Fruit fly (Drosophila melanogaster): ENCODE data around the gene RanBP3.
A peak's percentile ranks its signal among the peaks of the same experiment; 100 is the strongest.

The RanBP3 gene

DNA sequence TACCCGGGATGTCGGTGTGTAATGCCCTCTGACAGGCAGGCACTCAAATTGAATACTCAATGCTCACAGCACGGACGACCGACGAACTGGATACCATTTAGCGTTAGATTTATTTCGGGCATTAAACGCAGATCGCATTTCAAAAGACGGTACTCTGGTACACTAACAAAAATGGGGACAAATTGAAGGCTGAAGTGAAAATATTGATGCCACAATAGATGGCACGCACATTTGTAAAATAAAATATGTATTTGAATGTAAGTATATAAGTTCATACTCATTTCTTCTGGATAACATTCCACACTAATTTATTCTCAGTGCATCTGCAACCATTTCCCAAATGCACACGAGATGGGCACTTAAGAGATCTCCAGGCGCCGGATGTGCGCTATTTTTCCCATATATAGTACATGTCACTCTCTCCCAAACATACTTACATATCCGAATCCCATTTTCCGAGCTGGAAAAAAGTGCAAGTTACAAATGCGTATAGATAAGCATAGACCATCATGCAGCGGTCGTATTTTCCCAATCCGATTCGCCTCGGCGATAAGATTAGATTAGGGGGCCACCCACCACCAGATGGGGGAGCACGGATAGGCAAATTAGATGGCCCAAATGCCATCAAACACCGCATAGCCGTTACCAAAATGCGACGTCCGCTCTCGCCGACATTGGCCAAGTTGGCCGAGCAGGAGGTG is 43.0 kb downstream of the RanBP3 start, which contains the start of gene CG10301 (continued):
- TF ChIP-seq bab2 (GFP tag; optimal IDR thresholded peaks at IDR 0.05) (peak; percentile 34), Six4 (GFP tag; optimal IDR thresholded peaks at IDR 0.05) (peak; percentile 73), Xrp1 (GFP tag; IDR thresholded peaks at IDR 0.05) (peak; percentile 85), CG5245 (GFP tag; optimal IDR thresholded peaks at IDR 0.05) (peak; percentile 47), CG12155 (GFP tag; optimal IDR thresholded peaks at IDR 0.05) (no peak), tio (GFP tag; optimal IDR thresholded peaks at IDR 0.05) (peak; percentile 52), so (GFP tag; IDR thresholded peaks at IDR 0.05) (peak; percentile 41; the same call in 1 of the 3 replicates), CG11695 (GFP tag; IDR thresholded peaks at IDR 0.05) (peak; percentile 50; the same call in 1 of the 3 replicates), klu (GFP tag; IDR thresholded peaks at IDR 0.05) (no peak), sisA (GFP tag; IDR thresholded peaks at IDR 0.05) (peak; percentile 69), Dref (GFP tag; IDR thresholded peaks at IDR 0.05) (no peak), NC2α (GFP tag; optimal IDR thresholded peaks at IDR 0.05) (peak; percentile 9), Eip74EF (GFP tag; optimal IDR thresholded peaks at IDR 0.05) (peak in 1 of 2 experiments; percentile 20), Doc3 (GFP tag; IDR thresholded peaks at IDR 0.05; ENCODE audit: partially characterized antibody) (no peak), E2f1 (GFP tag; IDR thresholded peaks at IDR 0.05) (peak; percentile 60), CG18476 (GFP tag; optimal IDR thresholded peaks at IDR 0.05) (peak; percentile 32), zf30C (GFP tag; optimal IDR thresholded peaks at IDR 0.05) (peak; percentile 81), CG3281 (GFP tag; optimal IDR thresholded peaks at IDR 0.05) (no peak), CG8359 (GFP tag; optimal IDR thresholded peaks at IDR 0.05; ENCODE audit: borderline replicate concordance) (peak; percentile 14), CG14667 (GFP tag; IDR thresholded peaks at IDR 0.05) (peak; percentile 56), CG33557 (GFP tag; optimal IDR thresholded peaks at IDR 0.05) (peak; percentile 61), gsb-n (tag; optimal IDR thresholded peaks at IDR 0.05) (peak; percentile 48), CG10209 (GFP tag; optimal IDR thresholded peaks at IDR 0.05) (peak; percentile 67), Oli (tag; optimal IDR thresholded peaks at IDR 0.05) (peak; percentile 65), wek (GFP tag; optimal IDR thresholded peaks at IDR 0.05) (peak; percentile 10), ind (GFP tag; optimal IDR thresholded peaks at IDR 0.05) (peak; percentile 20), gt (GFP tag; IDR thresholded peaks at IDR 0.05) (0 out of 2 replicates have a peak, but pooled peaks have one; percentile 31), Dip2 (GFP tag; IDR thresholded peaks at IDR 0.05) (no peak), CG14710 (tag; optimal IDR thresholded peaks at IDR 0.05) (peak; percentile 78), Spps (tag; optimal IDR thresholded peaks at IDR 0.05) (peak; percentile 28), kah (GFP tag; optimal IDR thresholded peaks at IDR 0.05) (peak; percentile 34), CG10959 (GFP tag; IDR thresholded peaks at IDR 0.05) (peak; percentile 76), CG4820 (GFP tag; optimal IDR thresholded peaks at IDR 0.05) (peak; percentile 67), Sin3A (optimal IDR thresholded peaks at IDR 0.05) (no peak), tap (tag; optimal IDR thresholded peaks at IDR 0.05) (peak; percentile 0), Lhr (GFP tag; optimal IDR thresholded peaks at IDR 0.05) (peak; percentile 40), CG13287 (GFP tag; IDR thresholded peaks at IDR 0.05; ENCODE audit: partially characterized antibody) (no peak), Sox100B (GFP tag; optimal IDR thresholded peaks at IDR 0.05) (peak; percentile 50), HHEX (GFP tag; optimal IDR thresholded peaks at IDR 0.05) (peak; percentile 12), slp2 (GFP tag; optimal IDR thresholded peaks at IDR 0.05) (peak; percentile 1), gfzf (GFP tag; optimal IDR thresholded peaks at IDR 0.05) (no peak), az2 (GFP tag; optimal IDR thresholded peaks at IDR 0.05) (peak; percentile 64), CG7928 (GFP tag; optimal IDR thresholded peaks at IDR 0.05) (no peak), ci (GFP tag; IDR thresholded peaks at IDR 0.05) (peak; percentile 82), CG2875 (GFP tag; optimal IDR thresholded peaks at IDR 0.05) (peak; percentile 44), ttk (GFP tag; IDR thresholded peaks at IDR 0.05) (0 out of 2 replicates have a peak, but pooled peaks have one; percentile 12), HLHmδ (GFP tag; optimal IDR thresholded peaks at IDR 0.05) (no peak), CG12659 (GFP tag; optimal IDR thresholded peaks at IDR 0.05) (peak; percentile 27), Dad (GFP tag; optimal IDR thresholded peaks at IDR 0.05) (peak; percentile 27)
